Fruit fly (Drosophila melanogaster) whole organism, prepupa: Measurements from ENCODE around the gene hth.
A peak's percentile ranks its signal among the peaks of the same experiment; 100 is the strongest.

Source experiments
- Blimp-1 ChIP-seq: fragments of 200-800 bp; sonication (Bioruptor generic); optimal IDR thresholded peaks from 3 replicates; lab custom pipeline; 2017; ENCODE audit warnings: missing biosample characterization, missing genetic modification characterization, mild to moderate bottlenecking, moderate library complexity, missing genetic modification reagents
- CG10631 ChIP-seq: fragments of 200-800 bp; sonication (Bioruptor generic); optimal IDR thresholded peaks from 2 replicates; lab custom pipeline; 2016; ENCODE audit warnings: missing biosample characterization, missing genetic modification characterization
- CG10669 ChIP-seq: fragments of 200-800 bp; sonication (Bioruptor generic); optimal IDR thresholded peaks from 3 replicates; lab custom pipeline; 2018; ENCODE audit warnings: missing biosample characterization, mild to moderate bottlenecking, missing genetic modification characterization, moderate library complexity
- CG11762 ChIP-seq: fragments of 200-800 bp; sonication (Bioruptor generic); optimal IDR thresholded peaks from 3 replicates; lab custom pipeline; 2016; ENCODE audit warnings: missing biosample characterization, missing genetic modification characterization; ENCODE audit not compliant: insufficient read depth
- CG11902 ChIP-seq: fragments of 200-800 bp; sonication (Bioruptor generic); optimal IDR thresholded peaks from 3 replicates; lab custom pipeline; 2016; ENCODE audit warnings: missing biosample characterization, missing genetic modification characterization
- CG15336 ChIP-seq: fragments of 200-800 bp; sonication (Bioruptor generic); IDR thresholded peaks from 2 replicates; pipeline ENCODE4 v1.3.6; 2022; ENCODE audit warnings: missing biosample characterization, missing genetic modification characterization
- CG3032 ChIP-seq: fragments of 200-800 bp; optimal IDR thresholded peaks from 2 replicates; lab custom pipeline; 2019; ENCODE audit warnings: missing biosample characterization, mild to moderate bottlenecking, missing genetic modification characterization, moderate library complexity
- CG31627 ChIP-seq: fragments of 200-800 bp; sonication (Bioruptor generic); optimal IDR thresholded peaks from 3 replicates; lab custom pipeline; 2016; ENCODE audit warnings: missing biosample characterization, missing genetic modification characterization
- CG32006 ChIP-seq: fragments of 200-800 bp; sonication (Bioruptor generic); optimal IDR thresholded peaks from 3 replicates; lab custom pipeline; 2017; ENCODE audit warnings: missing biosample characterization, mild to moderate bottlenecking, missing genetic modification characterization
- CG3919 ChIP-seq: fragments of 200-800 bp; sonication (Bioruptor generic); optimal IDR thresholded peaks from 3 replicates; lab custom pipeline; 2016; ENCODE audit warnings: missing biosample characterization, missing genetic modification characterization
- CG4318 ChIP-seq: fragments of 200-800 bp; sonication (Bioruptor generic); optimal IDR thresholded peaks from 3 replicates; lab custom pipeline; 2017; ENCODE audit warnings: missing biosample characterization, mild to moderate bottlenecking, missing genetic modification characterization
- CG6163 ChIP-seq: fragments of 200-800 bp; sonication (Bioruptor generic); IDR thresholded peaks from 3 replicates; pipeline ENCODE4 v1.3.6; 2022; ENCODE audit warnings: missing biosample characterization, missing genetic modification characterization
- CG6276 ChIP-seq: fragments of 200-800 bp; sonication (Bioruptor generic); optimal IDR thresholded peaks from 2 replicates; lab custom pipeline; 2017; ENCODE audit warnings: missing biosample characterization, mild to moderate bottlenecking, missing genetic modification characterization
- CG6792 ChIP-seq: fragments of 200-800 bp; sonication (Bioruptor generic); optimal IDR thresholded peaks from 3 replicates; lab custom pipeline; 2016; ENCODE audit warnings: missing biosample characterization, missing genetic modification characterization
- CG6808 ChIP-seq: fragments of 200-800 bp; sonication (Bioruptor generic); optimal IDR thresholded peaks from 3 replicates; lab custom pipeline; 2017; ENCODE audit warnings: missing biosample characterization, missing genetic modification characterization, mild to moderate bottlenecking, moderate library complexity, missing genetic modification reagents
- CG7368 ChIP-seq: fragments of 200-800 bp; sonication (Bioruptor generic); optimal IDR thresholded peaks from 3 replicates; lab custom pipeline; 2016; ENCODE audit warnings: missing biosample characterization, missing genetic modification characterization
- CG8632 ChIP-seq: fragments of 200-800 bp; sonication (Bioruptor generic); optimal IDR thresholded peaks from 3 replicates; lab custom pipeline; 2016; ENCODE audit warnings: missing biosample characterization, missing genetic modification characterization
- CG9139 ChIP-seq: fragments of 200-800 bp; sonication (Bioruptor generic); optimal IDR thresholded peaks from 3 replicates; lab custom pipeline; 2017; ENCODE audit warnings: missing biosample characterization, mild to moderate bottlenecking, missing genetic modification characterization
- Eip75B ChIP-seq: fragments of 200-800 bp; sonication (Bioruptor generic); optimal IDR thresholded peaks from 3 replicates; lab custom pipeline; 2016; ENCODE audit warnings: missing biosample characterization, missing genetic modification characterization
- Eip78C ChIP-seq: fragments of 200-800 bp; sonication (Bioruptor generic); peaks from one replicate; lab custom pipeline; 2016; ENCODE audit warnings: missing biosample characterization, missing genetic modification characterization
- Eip93F ChIP-seq: fragments of 200-800 bp; sonication (Bioruptor generic); optimal IDR thresholded peaks from 2 replicates; lab custom pipeline; 2016; ENCODE audit warnings: missing biosample characterization, mild to moderate bottlenecking, missing genetic modification characterization
- Ets21C ChIP-seq: fragments of 200-800 bp; sonication (Bioruptor generic); optimal IDR thresholded peaks from 3 replicates; lab custom pipeline; 2016; ENCODE audit warnings: missing biosample characterization, missing genetic modification characterization
- Gug ChIP-seq: fragments of 200-800 bp; sonication (Bioruptor generic); IDR thresholded peaks from 2 replicates; pipeline ENCODE4 v1.3.6; 2022; ENCODE audit warnings: missing biosample characterization, missing genetic modification characterization
- Hr39 ChIP-seq: fragments of 200-800 bp; sonication (Bioruptor generic); optimal IDR thresholded peaks from 2 replicates; lab custom pipeline; 2016; ENCODE audit warnings: missing biosample characterization, missing genetic modification characterization
- Met ChIP-seq: fragments of 200-800 bp; sonication (Bioruptor generic); optimal IDR thresholded peaks from 3 replicates; lab custom pipeline; 2016; ENCODE audit warnings: missing biosample characterization, missing genetic modification characterization
- OdsH ChIP-seq: fragments of 200-800 bp; sonication (Bioruptor generic); optimal IDR thresholded peaks from 3 replicates; lab custom pipeline; 2016; ENCODE audit warnings: missing biosample characterization, missing genetic modification characterization
- Smox ChIP-seq: fragments of 200-800 bp; sonication (Bioruptor generic); optimal IDR thresholded peaks from 3 replicates; lab custom pipeline; 2016; ENCODE audit warnings: missing biosample characterization, missing genetic modification characterization
- Sox102F ChIP-seq: fragments of 200-800 bp; sonication (Bioruptor generic); optimal IDR thresholded peaks from 2 replicates; lab custom pipeline; 2016; ENCODE audit warnings: missing biosample characterization, mild to moderate bottlenecking, missing genetic modification characterization
- Sox14 ChIP-seq: fragments of 200-800 bp; sonication (Bioruptor generic); optimal IDR thresholded peaks from 3 replicates; lab custom pipeline; 2016; ENCODE audit warnings: missing biosample characterization, missing genetic modification characterization
- Sox15 ChIP-seq: fragments of 200-800 bp; sonication (Bioruptor generic); optimal IDR thresholded peaks from 3 replicates; lab custom pipeline; 2016; ENCODE audit warnings: missing biosample characterization, missing genetic modification characterization
- achi ChIP-seq: fragments of 200-800 bp; sonication (Bioruptor generic); optimal IDR thresholded peaks from 3 replicates; lab custom pipeline; 2016; ENCODE audit warnings: missing biosample characterization, missing genetic modification characterization
- acj6 ChIP-seq: fragments of 200-800 bp; sonication (Bioruptor generic); optimal IDR thresholded peaks from 3 replicates; lab custom pipeline; 2016; ENCODE audit warnings: missing biosample characterization, missing genetic modification characterization
- cyc ChIP-seq: fragments of 200-800 bp; sonication (Bioruptor generic); optimal IDR thresholded peaks from 3 replicates; lab custom pipeline; 2016; ENCODE audit warnings: missing biosample characterization, missing genetic modification characterization
- dac ChIP-seq: fragments of 200-800 bp; sonication (Bioruptor generic); optimal IDR thresholded peaks from 2 replicates; lab custom pipeline; 2017; ENCODE audit warnings: missing biosample characterization, mild to moderate bottlenecking, missing genetic modification characterization
- dsx ChIP-seq: fragments of 200-800 bp; optimal IDR thresholded peaks from 3 replicates; lab custom pipeline; 2019; ENCODE audit warnings: missing biosample characterization, mild to moderate bottlenecking, missing genetic modification characterization, moderate library complexity; ENCODE audit not compliant: poor library complexity, severe bottlenecking
- eg ChIP-seq: fragments of 200-800 bp; sonication (Bioruptor generic); IDR thresholded peaks from 3 replicates; pipeline ENCODE4 v1.3.6; 2022; ENCODE audit warnings: missing biosample characterization, missing genetic modification characterization
- esn ChIP-seq: fragments of 200-800 bp; sonication (Bioruptor generic); optimal IDR thresholded peaks from 2 replicates; lab custom pipeline; 2016; ENCODE audit warnings: missing biosample characterization, mild to moderate bottlenecking, missing genetic modification characterization, moderate library complexity
- fd59A ChIP-seq: fragments of 200-800 bp; sonication (Bioruptor generic); optimal IDR thresholded peaks from 2 replicates; lab custom pipeline; 2017; ENCODE audit warnings: missing biosample characterization, mild to moderate bottlenecking, missing genetic modification characterization, missing genetic modification reagents
- fd85E ChIP-seq: fragments of 200-800 bp; sonication (Bioruptor generic); optimal IDR thresholded peaks from 3 replicates; lab custom pipeline; 2016; ENCODE audit warnings: missing biosample characterization, missing genetic modification characterization
- fkh ChIP-seq: fragments of 200-800 bp; sonication (Bioruptor generic); optimal IDR thresholded peaks from 3 replicates; lab custom pipeline; 2017; ENCODE audit warnings: missing biosample characterization, mild to moderate bottlenecking, missing genetic modification characterization, moderate library complexity
- lz ChIP-seq: fragments of 200-800 bp; sonication (Bioruptor generic); optimal IDR thresholded peaks from 3 replicates; lab custom pipeline; 2016; ENCODE audit warnings: missing biosample characterization, missing genetic modification characterization
- net ChIP-seq: fragments of 200-800 bp; sonication (Bioruptor generic); optimal IDR thresholded peaks from 3 replicates; lab custom pipeline; 2016; ENCODE audit warnings: missing biosample characterization, missing genetic modification characterization
- pdm3 ChIP-seq: fragments of 200-800 bp; sonication (Bioruptor generic); optimal IDR thresholded peaks from 3 replicates; lab custom pipeline; 2016; ENCODE audit warnings: missing biosample characterization, missing genetic modification characterization
- salr ChIP-seq, 2 experiments: fragments of 200-800 bp; sonication (Bioruptor generic); optimal IDR thresholded peaks; 3 replicates each; lab custom pipeline; 2016 to 2018; ENCODE audit warnings: missing biosample characterization in 2 of 2, missing genetic modification characterization in 2 of 2, mild to moderate bottlenecking in 1 of 2
- ss ChIP-seq, 2 experiments: fragments of 200-800 bp; sonication (Bioruptor generic); optimal IDR thresholded peaks; 2 replicates in 1 of 2; 3 replicates in 1 of 2; lab custom pipeline; 2017 to 2018; ENCODE audit warnings: mild to moderate bottlenecking in 2 of 2, missing biosample characterization in 2 of 2, missing genetic modification characterization in 2 of 2, moderate library complexity in 1 of 2
- svp ChIP-seq: fragments of 200-800 bp; sonication (Bioruptor generic); peaks from one replicate; lab custom pipeline; 2016; ENCODE audit warnings: missing biosample characterization, missing genetic modification characterization
- topi ChIP-seq: fragments of 200-800 bp; sonication (Bioruptor generic); optimal IDR thresholded peaks from 3 replicates; lab custom pipeline; 2016; ENCODE audit warnings: missing biosample characterization, missing genetic modification characterization
- vri ChIP-seq: fragments of 200-800 bp; sonication (Bioruptor generic); optimal IDR thresholded peaks from 3 replicates; lab custom pipeline; 2016; ENCODE audit warnings: missing biosample characterization, mild to moderate bottlenecking, missing genetic modification characterization

hth gene

DNA sequence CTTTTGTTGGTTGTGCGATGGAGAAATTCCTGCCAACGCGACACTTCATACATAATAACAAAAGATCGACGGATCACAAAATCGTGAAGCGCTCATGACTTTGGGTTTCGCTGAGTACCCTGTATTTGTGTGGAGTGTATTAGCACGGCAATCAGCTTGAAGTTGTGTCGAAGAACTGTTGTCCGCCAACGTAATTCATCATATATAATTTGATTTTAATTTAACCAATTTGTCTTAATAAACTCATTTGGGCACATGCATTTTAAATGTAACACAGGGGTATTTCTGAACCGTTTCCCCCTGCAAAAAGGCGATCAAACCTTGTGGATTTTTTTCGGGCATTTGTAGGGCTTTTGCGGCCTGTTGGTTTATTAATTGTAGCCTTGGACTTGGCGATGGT, 59.8 kb downstream of the hth start (continued):
- peak; percentile 81 for TF ChIP-seq lz (GFP tag; lab: Kevin White, UChicago)
- TF ChIP-seq CG32006 = no peak
- TF ChIP-seq CG6792 (GFP tag; lab: Kevin White, UChicago) = peak; percentile 46
- TF ChIP-seq CG15336 (GFP tag; lab: Robert Waterston, UW) = no peak
- peak; percentile 75 for TF ChIP-seq topi
- TF ChIP-seq achi = peak; percentile 43
- peak; percentile 44 for TF ChIP-seq CG8632 (GFP tag; lab: Kevin White, UChicago)
- no peak for TF ChIP-seq Gug (GFP tag; lab: Robert Waterston, UW)

DNA sequence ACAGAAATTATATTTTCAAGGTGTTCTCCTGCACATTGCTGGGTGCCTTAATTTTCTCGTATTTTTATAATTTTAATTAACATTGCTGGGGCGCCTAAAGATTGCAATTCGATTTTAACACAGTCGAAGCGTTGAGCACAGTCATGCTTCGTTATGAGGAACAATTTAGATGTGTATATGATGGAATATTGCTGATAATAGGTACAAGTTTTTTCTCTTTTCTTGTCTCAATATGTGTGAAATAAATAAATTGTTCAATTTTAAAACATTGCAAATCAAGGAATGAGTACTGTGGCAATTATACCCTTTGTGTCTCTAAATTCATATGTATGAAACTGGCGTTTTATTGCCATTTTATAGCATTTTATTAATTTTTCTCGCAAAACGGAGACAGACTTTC, 64.8 kb downstream of the hth start:
- TF ChIP-seq vri (GFP tag; lab: Kevin White, UChicago) (no peak), eg (GFP tag; lab: Robert Waterston, UW) (no peak), CG6276 (GFP tag; lab: Kevin White, UChicago) (no peak), dsx (no peak), CG6792 (GFP tag; lab: Kevin White, UChicago) (no peak), Sox102F (GFP tag; lab: Kevin White, UChicago) (peak; percentile 12), Met (no peak), CG6163 (no peak), Smox (GFP tag; lab: Kevin White, UChicago) (no peak), OdsH (GFP tag; lab: Kevin White, UChicago) (peak; percentile 9), Gug (GFP tag; lab: Robert Waterston, UW) (no peak), topi (peak; percentile 37), pdm3 (GFP tag; lab: Kevin White, UChicago) (no peak), CG31627 (no peak), esn (GFP tag; lab: Kevin White, UChicago) (peak; percentile 25), CG10631 (peak; percentile 21), fkh (GFP tag; lab: Kevin White, UChicago) (no peak), net (no peak), dac (GFP tag; lab: Kevin White, UChicago) (no peak), CG7368 (no peak), acj6 (GFP tag; lab: Kevin White, UChicago) (no peak), ss (GFP tag; optimal IDR thresholded peaks at IDR 0.05; lab: Kevin White, UChicago) (no peak), Blimp-1 (GFP tag; lab: Kevin White, UChicago) (no peak), CG8632 (GFP tag; lab: Kevin White, UChicago) (no peak), svp (peak; percentile 77), Hr39 (GFP tag; lab: Kevin White, UChicago) (peak; percentile 14), Ets21C (GFP tag; lab: Kevin White, UChicago) (no peak), fd85E (GFP tag; lab: Kevin White, UChicago) (no peak), CG10669 (GFP tag; lab: Kevin White, UChicago) (peak; percentile 16), Eip93F (GFP tag; lab: Kevin White, UChicago) (no peak), Sox15 (GFP tag; lab: Kevin White, UChicago) (no peak), CG9139 (GFP tag; lab: Kevin White, UChicago) (no peak), CG4318 (GFP tag; lab: Kevin White, UChicago) (no peak), CG6808 (GFP tag; lab: Kevin White, UChicago) (no peak), cyc (peak; percentile 18), Eip78C (peak; percentile 82), lz (GFP tag; lab: Kevin White, UChicago) (no peak), CG3032 (tag; lab: Kevin White, UChicago) (peak; percentile 5), Sox14 (no peak), CG11902 (GFP tag; lab: Kevin White, UChicago) (no peak), CG11762 (GFP tag; lab: Kevin White, UChicago) (no peak), Eip75B (GFP tag; lab: Kevin White, UChicago) (peak; percentile 30), salr (GFP tag; optimal IDR thresholded peaks at IDR 0.05; lab: Kevin White, UChicago) (no peak), fd59A (GFP tag; lab: Kevin White, UChicago) (no peak), CG3919 (GFP tag; lab: Kevin White, UChicago) (peak; percentile 3)
